Fruit fly (Drosophila melanogaster) whole organism, embryonic: ENCODE measurements around the gene Acp63F.

ENCODE experiments used
- ATbp ChIP-seq: fragments of 200-800 bp; sonication (Bioruptor generic); optimal IDR thresholded peaks from 2 replicates; lab custom pipeline; 2017; ENCODE audit warnings: missing biosample characterization, mild to moderate bottlenecking, missing genetic modification characterization, missing genetic modification reagents
- Abd-B ChIP-seq: fragments of 200-800 bp; sonication (Bioruptor generic); optimal IDR thresholded peaks from 2 replicates; lab custom pipeline; 2018; ENCODE audit warnings: missing biosample characterization, mild to moderate bottlenecking, missing genetic modification characterization, moderate library complexity
- Atf6 ChIP-seq: fragments of 200-800 bp; sonication (Bioruptor generic); IDR thresholded peaks from 2 replicates; pipeline ENCODE4 v1.3.6; 2022; ENCODE audit warnings: missing biosample characterization, missing genetic modification characterization
- CG11560 ChIP-seq: fragments of 200-800 bp; sonication (Bioruptor generic); IDR thresholded peaks from 3 replicates; pipeline ENCODE4 v1.3.6; 2022; ENCODE audit warnings: missing biosample characterization, missing genetic modification characterization
- CG11696 ChIP-seq: fragments of 200-800 bp; sonication (Bioruptor generic); IDR thresholded peaks from 2 replicates; pipeline ENCODE4 v1.3.6; 2022; ENCODE audit warnings: missing biosample characterization, missing genetic modification characterization
- CG12071 ChIP-seq: fragments of 200-800 bp; sonication (Bioruptor generic); optimal IDR thresholded peaks from 3 replicates; lab custom pipeline; 2018; ENCODE audit warnings: missing biosample characterization, mild to moderate bottlenecking, missing genetic modification characterization
- CG12299 ChIP-seq: fragments of 200-800 bp; sonication (Bioruptor generic); optimal IDR thresholded peaks from 2 replicates; lab custom pipeline; 2018; ENCODE audit warnings: missing biosample characterization, mild to moderate bottlenecking, missing genetic modification characterization
- CG12769 ChIP-seq: fragments of 200-800 bp; sonication (Bioruptor generic); optimal IDR thresholded peaks from 2 replicates; lab custom pipeline; 2019; ENCODE audit warnings: missing biosample characterization, mild to moderate bottlenecking, missing genetic modification characterization, moderate library complexity
- CG13775 ChIP-seq: fragments of 200-800 bp; sonication (Bioruptor generic); optimal IDR thresholded peaks from 3 replicates; lab custom pipeline; 2017; ENCODE audit warnings: missing biosample characterization, mild to moderate bottlenecking, missing genetic modification characterization
- CG1529 ChIP-seq: fragments of 200-800 bp; sonication (Bioruptor generic); optimal IDR thresholded peaks from 3 replicates; lab custom pipeline; 2018; ENCODE audit warnings: missing biosample characterization, missing genetic modification characterization
- CG1603 ChIP-seq: fragments of 200-800 bp; sonication (Bioruptor generic); optimal IDR thresholded peaks from 2 replicates; lab custom pipeline; 2019; ENCODE audit warnings: missing biosample characterization, mild to moderate bottlenecking, missing genetic modification characterization, moderate library complexity
- CG18619 ChIP-seq: fragments of 200-800 bp; sonication (Bioruptor generic); optimal IDR thresholded peaks from 3 replicates; lab custom pipeline; 2017; ENCODE audit warnings: missing biosample characterization, mild to moderate bottlenecking, missing genetic modification characterization
- CG30403 ChIP-seq: fragments of 200-800 bp; sonication (Bioruptor generic); optimal IDR thresholded peaks from 3 replicates; lab custom pipeline; 2016; ENCODE audit warnings: missing biosample characterization, missing genetic modification characterization
- CG34422 ChIP-seq: fragments of 200-800 bp; sonication (Bioruptor generic); IDR thresholded peaks from 3 replicates; pipeline ENCODE4 v1.3.6; 2022; ENCODE audit warnings: missing biosample characterization, missing genetic modification characterization
- CG7786 ChIP-seq: fragments of 200-800 bp; sonication (Bioruptor generic); optimal IDR thresholded peaks from 2 replicates; lab custom pipeline; 2016; ENCODE audit warnings: missing biosample characterization, missing genetic modification characterization
- CG7987 ChIP-seq: fragments of 200-800 bp; sonication (Bioruptor generic); optimal IDR thresholded peaks from 2 replicates; lab custom pipeline; 2018; ENCODE audit warnings: missing biosample characterization, mild to moderate bottlenecking, missing genetic modification characterization, moderate library complexity
- CrebB ChIP-seq: fragments of 200-800 bp; sonication (Bioruptor generic); optimal IDR thresholded peaks from 3 replicates; lab custom pipeline; 2018; ENCODE audit warnings: missing biosample characterization, mild to moderate bottlenecking, missing genetic modification characterization
- Dek ChIP-seq: fragments of 200-800 bp; sonication (Bioruptor generic); optimal IDR thresholded peaks from 3 replicates; lab custom pipeline; 2019; ENCODE audit warnings: missing biosample characterization, mild to moderate bottlenecking, missing genetic modification characterization, moderate library complexity
- Dll ChIP-seq: fragments of 200-800 bp; sonication (Bioruptor generic); IDR thresholded peaks from 4 replicates; pipeline ENCODE4 v1.3.6; 2022; ENCODE audit warnings: missing biosample characterization, missing genetic modification characterization; ENCODE audit not compliant: partially characterized antibody
- ERR ChIP-seq: fragments of 200-800 bp; sonication (Bioruptor generic); optimal IDR thresholded peaks from 2 replicates; lab custom pipeline; 2016; ENCODE audit warnings: missing biosample characterization, missing genetic modification characterization
- Elba2 ChIP-seq: fragments of 200-800 bp; sonication (Bioruptor generic); optimal IDR thresholded peaks from 3 replicates; lab custom pipeline; 2016; ENCODE audit warnings: missing biosample characterization, missing genetic modification characterization
- Gug ChIP-seq: fragments of 200-800 bp; sonication (Bioruptor generic); IDR thresholded peaks from 4 replicates; pipeline ENCODE4 v1.3.6; 2022; ENCODE audit warnings: missing biosample characterization, missing genetic modification characterization
- HHEX ChIP-seq: fragments of 200-800 bp; sonication (Bioruptor generic); optimal IDR thresholded peaks from 3 replicates; lab custom pipeline; 2017; ENCODE audit warnings: missing biosample characterization, mild to moderate bottlenecking, missing genetic modification characterization, missing genetic modification reagents
- Lim3 ChIP-seq: fragments of 200-800 bp; sonication (Bioruptor generic); IDR thresholded peaks from 2 replicates; pipeline ENCODE4 v1.3.6; 2022; ENCODE audit warnings: missing biosample characterization, missing genetic modification characterization
- NFAT ChIP-seq: fragments of 200-800 bp; sonication (Bioruptor generic); IDR thresholded peaks from 2 replicates; pipeline ENCODE4 v1.3.6; 2022; ENCODE audit warnings: missing biosample characterization, missing genetic modification characterization
- NfI ChIP-seq: fragments of 200-800 bp; sonication (Bioruptor generic); optimal IDR thresholded peaks from 3 replicates; lab custom pipeline; 2018; ENCODE audit warnings: missing biosample characterization, mild to moderate bottlenecking, missing genetic modification characterization, moderate library complexity
- Oaz ChIP-seq: fragments of 200-800 bp; sonication (Bioruptor generic); IDR thresholded peaks from 2 replicates; pipeline ENCODE4 v1.3.6; 2022; ENCODE audit warnings: missing biosample characterization, missing genetic modification characterization
- Oli ChIP-seq: fragments of 200-800 bp; sonication (Bioruptor generic); optimal IDR thresholded peaks from 2 replicates; lab custom pipeline; 2018; ENCODE audit warnings: missing biosample characterization, mild to moderate bottlenecking, missing genetic modification characterization, moderate library complexity
- Pdp1 ChIP-seq, 2 experiments: fragments of 200-800 bp; sonication (Bioruptor generic); optimal IDR thresholded peaks; 3 replicates each; lab custom pipeline; 2016; ENCODE audit warnings: missing biosample characterization in 2 of 2, missing genetic modification characterization in 2 of 2, mild to moderate bottlenecking in 1 of 2, moderate library complexity in 1 of 2
- Rfx ChIP-seq: fragments of 200-800 bp; sonication (Bioruptor generic); IDR thresholded peaks from 2 replicates; pipeline ENCODE4 v1.3.6; 2022; ENCODE audit warnings: missing biosample characterization, missing genetic modification characterization
- Scr ChIP-seq: fragments of 200-800 bp; sonication (Bioruptor generic); IDR thresholded peaks from 2 replicates; pipeline ENCODE4 v1.3.6; 2022; ENCODE audit warnings: missing biosample characterization, missing genetic modification characterization; ENCODE audit not compliant: partially characterized antibody
- bigmax ChIP-seq: fragments of 200-800 bp; sonication (Bioruptor generic); optimal IDR thresholded peaks from 2 replicates; lab custom pipeline; 2018; ENCODE audit warnings: missing biosample characterization, mild to moderate bottlenecking, missing genetic modification characterization
- esg ChIP-seq: fragments of 200-800 bp; sonication (Bioruptor generic); conservative IDR thresholded peaks from 2 replicates; pipeline ENCODE4 v1.3.6; 2022; ENCODE audit warnings: missing biosample characterization, missing genetic modification characterization
- ftz-f1 ChIP-seq: fragments of 200-800 bp; sonication (Bioruptor generic); optimal IDR thresholded peaks from 2 replicates; lab custom pipeline; 2016; ENCODE audit warnings: missing biosample characterization, missing genetic modification characterization
- gem ChIP-seq: fragments of 200-800 bp; sonication (Bioruptor generic); optimal IDR thresholded peaks from 2 replicates; lab custom pipeline; 2019; ENCODE audit warnings: missing biosample characterization, mild to moderate bottlenecking, missing genetic modification characterization, moderate library complexity
- gfzf ChIP-seq: fragments of 200-800 bp; sonication (Bioruptor generic); optimal IDR thresholded peaks from 2 replicates; lab custom pipeline; 2016; ENCODE audit warnings: missing biosample characterization, mild to moderate bottlenecking, missing genetic modification characterization, moderate library complexity
- gro ChIP-seq: fragments of 200-800 bp; sonication (Bioruptor generic); optimal IDR thresholded peaks from 2 replicates; lab custom pipeline; 2016; ENCODE audit warnings: missing biosample characterization, missing genetic modification characterization
- gsb ChIP-seq: fragments of 200-800 bp; sonication (Bioruptor generic); IDR thresholded peaks from 2 replicates; pipeline ENCODE4 v1.3.6; 2022; ENCODE audit warnings: missing biosample characterization, missing genetic modification characterization
- klu ChIP-seq: fragments of 200-800 bp; sonication (Bioruptor generic); IDR thresholded peaks from 2 replicates; pipeline ENCODE4 v1.3.6; 2022; ENCODE audit warnings: missing biosample characterization, missing genetic modification characterization
- kni ChIP-seq: fragments of 200-800 bp; sonication (Bioruptor generic); optimal IDR thresholded peaks from 3 replicates; lab custom pipeline; 2017; ENCODE audit warnings: mild to moderate bottlenecking, missing biosample characterization, missing genetic modification reagents, missing genetic modification characterization
- lab ChIP-seq: fragments of 200-800 bp; sonication (Bioruptor generic); optimal IDR thresholded peaks from 3 replicates; lab custom pipeline; 2017; ENCODE audit warnings: missing biosample characterization, missing genetic modification characterization, mild to moderate bottlenecking, moderate library complexity, missing genetic modification reagents
- ro ChIP-seq: fragments of 200-800 bp; sonication (Bioruptor generic); IDR thresholded peaks from 2 replicates; pipeline ENCODE4 v1.3.6; 2022; ENCODE audit warnings: missing biosample characterization, missing genetic modification characterization
- row ChIP-seq: fragments of 200-800 bp; sonication (Bioruptor generic); IDR thresholded peaks from 3 replicates; pipeline ENCODE4 v1.3.6; 2022; ENCODE audit warnings: missing biosample characterization, missing genetic modification characterization
- slbo ChIP-seq: fragments of 200-800 bp; sonication (Bioruptor generic); IDR thresholded peaks from 2 replicates; pipeline ENCODE4 v1.3.6; 2022; ENCODE audit warnings: missing biosample characterization, missing genetic modification characterization
- stc ChIP-seq: fragments of 200-800 bp; sonication (Bioruptor generic); IDR thresholded peaks from 2 replicates; pipeline ENCODE4 v1.3.6; 2022; ENCODE audit warnings: missing biosample characterization, missing genetic modification characterization
- tgo ChIP-seq: fragments of 200-800 bp; sonication (Bioruptor generic); IDR thresholded peaks from 3 replicates; pipeline ENCODE4 v1.3.6; 2022; ENCODE audit warnings: missing biosample characterization, missing genetic modification characterization
- unpg ChIP-seq: fragments of 200-800 bp; sonication (Bioruptor generic); optimal IDR thresholded peaks from 3 replicates; lab custom pipeline; 2018; ENCODE audit warnings: missing biosample characterization, mild to moderate bottlenecking, missing genetic modification characterization, moderate library complexity
- wdn ChIP-seq: fragments of 200-800 bp; sonication (Bioruptor generic); IDR thresholded peaks from 2 replicates; pipeline ENCODE4 v1.3.6; 2022; ENCODE audit warnings: missing biosample characterization, missing genetic modification characterization
- z ChIP-seq: fragments of 200-800 bp; sonication (Bioruptor generic); IDR thresholded peaks from 3 replicates; pipeline ENCODE4 v1.3.6; 2022; ENCODE audit warnings: missing biosample characterization, missing genetic modification characterization
- zen2 ChIP-seq: fragments of 200-800 bp; sonication (Bioruptor generic); IDR thresholded peaks from 3 replicates; pipeline ENCODE4 v1.3.6; 2022; ENCODE audit warnings: missing biosample characterization, missing genetic modification characterization; ENCODE audit not compliant: partially characterized antibody

Gene Acp63F

DNA sequence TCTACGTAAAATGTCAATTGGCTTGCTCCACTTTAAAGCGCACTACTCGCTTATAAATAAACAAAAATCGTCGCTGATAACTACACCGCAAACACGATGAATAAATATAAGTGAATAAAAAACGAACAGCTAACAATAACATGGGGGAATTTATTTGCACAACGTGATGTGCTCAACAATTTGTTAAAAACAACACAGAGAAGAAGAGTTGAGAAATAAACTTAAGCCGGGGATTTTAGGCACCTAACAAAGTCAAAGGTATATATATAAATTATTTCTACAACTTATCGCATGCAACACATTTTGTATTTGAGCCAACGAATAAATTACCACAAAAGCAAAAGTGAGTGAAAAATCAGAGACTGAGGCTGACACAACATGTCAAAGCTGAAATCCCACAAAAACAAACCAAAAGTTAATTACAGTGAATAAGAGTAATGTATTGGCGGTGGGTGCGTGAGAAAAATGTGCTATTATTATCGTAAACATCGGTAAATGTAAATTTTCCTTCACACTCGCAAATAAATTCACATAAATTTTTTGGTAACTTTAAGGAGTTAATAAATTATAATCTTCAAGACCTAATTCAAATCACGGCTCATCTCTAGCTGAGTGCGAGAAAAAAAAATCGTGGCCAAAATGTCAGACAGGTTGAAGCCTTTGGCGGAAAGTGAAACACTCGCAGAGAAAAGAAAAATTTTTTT, 43.7 kb downstream of the Acp63F start (continued):
- TF ChIP-seq CG30403 (GFP tag; lab: Kevin White, UChicago) (peak; percentile 29), CG12299 (peak; percentile 16), zen2 (no peak), tgo (no peak), CG1603 (tag; lab: Kevin White, UChicago) (peak; percentile 21), gro (GFP tag; lab: Kevin White, UChicago) (no peak), CG12071 (GFP tag; lab: Kevin White, UChicago) (no peak), CG34422 (peak; percentile 43; the same call in 1 of the 3 replicates), z (GFP tag; lab: Robert Waterston, UW) (no peak), stc (GFP tag; lab: Robert Waterston, UW) (peak; percentile 55; the same call in 1 of the 2 replicates), CG11560 (no peak), gfzf (GFP tag; lab: Kevin White, UChicago) (no peak), ATbp (no peak), CG1529 (GFP tag; lab: Kevin White, UChicago) (no peak), NfI (GFP tag; lab: Kevin White, UChicago) (peak; percentile 44), kni (GFP tag; lab: Kevin White, UChicago) (no peak), Lim3 (GFP tag; lab: Robert Waterston, UW) (no peak), Elba2 (no peak), Oli (tag; lab: Kevin White, UChicago) (no peak), CG11696 (GFP tag; lab: Robert Waterston, UW) (no peak), Rfx (peak; percentile 65), Oaz (GFP tag; lab: Robert Waterston, UW) (no peak), CG7987 (GFP tag; lab: Kevin White, UChicago) (peak; percentile 11), Abd-B (no peak), CrebB (tag; lab: Kevin White, UChicago) (no peak), Gug (GFP tag; lab: Robert Waterston, UW) (no peak), Dek (peak; percentile 12), gsb (GFP tag; lab: Robert Waterston, UW) (no peak), esg (peak; percentile 17; the same call in 1 of the 2 replicates), gem (tag; lab: Kevin White, UChicago) (peak; percentile 50), CG7786 (GFP tag; lab: Kevin White, UChicago) (peak; percentile 18), Scr (peak; percentile 50), Atf6 (0 out of 2 replicates have a peak, but pooled peaks have one; percentile 29), ftz-f1 (GFP tag; lab: Kevin White, UChicago) (no peak), HHEX (no peak), klu (GFP tag; lab: Robert Waterston, UW) (no peak), CG12769 (tag; lab: Kevin White, UChicago) (peak; percentile 23), unpg (GFP tag; lab: Kevin White, UChicago) (peak; percentile 32), Dll (peak; percentile 60; the same call in 2 of the 4 replicates), slbo (GFP tag; lab: Robert Waterston, UW) (peak; percentile 64; the same call in 1 of the 2 replicates), bigmax (GFP tag; lab: Kevin White, UChicago) (no peak), row (GFP tag; lab: Robert Waterston, UW) (peak; percentile 55), Pdp1 (GFP tag; optimal IDR thresholded peaks at IDR 0.05; lab: Kevin White, UChicago) (peak in 1 of 2 experiments; percentile 10), ro (GFP tag; lab: Robert Waterston, UW) (no peak), CG18619 (no peak), wdn (GFP tag; lab: Robert Waterston, UW) (no peak), ERR (GFP tag; lab: Kevin White, UChicago) (no peak), lab (GFP tag; lab: Kevin White, UChicago) (peak; percentile 20), NFAT (no peak), CG13775 (GFP tag; lab: Kevin White, UChicago) (no peak)
